Worm (Caenorhabditis elegans) whole organism, midembryonic: ENCODE data around the gene bus-4.

Source experiments
- T22C8.4 ChIP-seq: fragments of 200-800 bp; sonication (Bioruptor generic); IDR thresholded peaks from 2 replicates; pipeline ENCODE4 v1.3.6; 2022; ENCODE audit warnings: missing genetic modification characterization, missing compliant biosample characterization
- cog-1 ChIP-seq: sonication (generic microtip); optimal IDR thresholded peaks from 2 replicates; lab custom pipeline; 2016; ENCODE audit warnings: missing genetic modification characterization, missing compliant biosample characterization
- klf-2 ChIP-seq: fragments of 200-800 bp; sonication (Bioruptor generic); conservative IDR thresholded peaks from 2 replicates; pipeline ENCODE4 v1.3.6; 2022; ENCODE audit warnings: missing genetic modification reagents, missing genetic modification characterization, missing compliant biosample characterization
- med-1 ChIP-seq: sonication (generic microtip); optimal IDR thresholded peaks from 2 replicates; lab custom pipeline; 2017; ENCODE audit warnings: missing genetic modification characterization, mild to moderate bottlenecking, missing compliant biosample characterization, antibody characterized with exemption, missing genetic modification reagents; ENCODE audit not compliant: insufficient read depth

ce11 chrIV:4724562-4724961, 36.5 kb downstream of the bus-4 start, which contains the start of gene K08F11.1:
- TF ChIP-seq T22C8.4 (GFP tag; lab: Robert Waterston, UW) (no peak), med-1 (GFP tag; lab: Kevin White, UChicago) (no peak), klf-2 (GFP tag; lab: Robert Waterston, UW) (no peak), cog-1 (tag; lab: Kevin White, UChicago) (no peak)
